Worm (Caenorhabditis elegans) whole organism, midembryonic: Measurements from ENCODE around the gene inx-5.
"Not testable (repeated sequence)": the region's sequence is repeated elsewhere in the genome, so short reads cannot be mapped to it uniquely, and the experiment has no call there.

ENCODE experiments used
- T22C8.4 ChIP-seq: fragments of 200-800 bp; sonication (Bioruptor generic); IDR thresholded peaks from 2 replicates; pipeline ENCODE4 v1.3.6; 2022; ENCODE audit warnings: missing genetic modification characterization, missing compliant biosample characterization
- cog-1 ChIP-seq: sonication (generic microtip); optimal IDR thresholded peaks from 2 replicates; lab custom pipeline; 2016; ENCODE audit warnings: missing genetic modification characterization, missing compliant biosample characterization
- ref-1 ChIP-seq: fragments of 200-800 bp; sonication (Bioruptor generic); conservative IDR thresholded peaks from 2 replicates; pipeline ENCODE4 v1.3.6; 2022; ENCODE audit warnings: missing genetic modification reagents, missing genetic modification characterization, missing compliant biosample characterization
- ztf-23 ChIP-seq: fragments of 200-800 bp; sonication (Bioruptor generic); IDR thresholded peaks from 2 replicates; pipeline ENCODE4 v1.3.6; 2022; ENCODE audit warnings: missing genetic modification reagents, missing genetic modification characterization, missing compliant biosample characterization

- not testable (repeated sequence) for TF ChIP-seq ztf-23 (GFP tag; lab: Robert Waterston, UW); T22C8.4; cog-1 (tag; lab: Kevin White, UChicago); ref-1
These were observed 19.6 kb upstream of the inx-5 start, which contains the start of gene abu-9 for ce11 chrX:8321811-8322210.
